Worm (Caenorhabditis elegans): Measurements from ENCODE around the gene F38B6.2.

F38B6.2 gene

ce11 chrX:6743853-6744346 is 45.6 kb downstream of the F38B6.2 start (continued):
- TF ChIP-seq tlp-1 (tag; optimal IDR thresholded peaks at IDR 0.05) (peak; percentile 86), fos-1 (tag; optimal IDR thresholded peaks at IDR 0.05) (peak; percentile 49), lsy-2 (tag; optimal IDR thresholded peaks at IDR 0.05) (peak; percentile 84 to 85), ceh-90 (tag; optimal IDR thresholded peaks at IDR 0.05) (no peak), lir-3 (tag; optimal IDR thresholded peaks at IDR 0.05; ENCODE audit: poor library complexity) (peak; percentile 86), vab-15 (tag; optimal IDR thresholded peaks at IDR 0.05) (no peak), grh-1 (GFP tag; IDR thresholded peaks at IDR 0.05) (peak; percentile 85), ztf-11 (tag; optimal IDR thresholded peaks at IDR 0.05) (peak in 1 of 2 experiments; percentile 80), snu-23 (GFP tag; optimal IDR thresholded peaks at IDR 0.05) (peak; percentile 99), dsc-1 (tag; optimal IDR thresholded peaks at IDR 0.05) (peak; percentile 63), hlh-4 (tag; optimal IDR thresholded peaks at IDR 0.05) (no peak), nhr-84 (tag; optimal IDR thresholded peaks at IDR 0.05) (no peak), C16A3.4 (tag; optimal IDR thresholded peaks at IDR 0.05) (peak; percentile 86), dpl-1 (GFP tag; optimal IDR thresholded peaks at IDR 0.05) (peak; percentile 37 to 61 (median 49)), fkh-4 (tag; optimal IDR thresholded peaks at IDR 0.05; ENCODE audit: borderline replicate concordance) (no peak), nhr-90 (tag; optimal IDR thresholded peaks at IDR 0.05; ENCODE audit: poor library complexity) (peak; percentile 99), unc-30 (tag; optimal IDR thresholded peaks at IDR 0.05) (no peak), egl-13 (tag; optimal IDR thresholded peaks at IDR 0.05) (peak; percentile 61), sox-4 (tag; optimal IDR thresholded peaks at IDR 0.05) (peak; percentile 69), nhr-76 (tag; optimal IDR thresholded peaks at IDR 0.05) (no peak), elt-2 (tag; optimal IDR thresholded peaks at IDR 0.05) (peak; percentile 97), unc-86 (tag; optimal IDR thresholded peaks at IDR 0.05) (peak; percentile 0), nhr-28 (tag; optimal IDR thresholded peaks at IDR 0.05) (peak; percentile 31), C34B4.2 (tag; optimal IDR thresholded peaks at IDR 0.05) (no peak), lin-35 (GFP tag; optimal IDR thresholded peaks at IDR 0.05) (peak; percentile 41 to 88), ztf-4 (tag; optimal IDR thresholded peaks at IDR 0.05) (peak; percentile 99), unc-62 (GFP tag; optimal IDR thresholded peaks at IDR 0.05) (peak; percentile 15), sptf-1 (tag; optimal IDR thresholded peaks at IDR 0.05) (no peak), pag-3 (tag; optimal IDR thresholded peaks at IDR 0.05; ENCODE audit: borderline replicate concordance, insufficient read depth) (no peak), mef-2 (tag; optimal IDR thresholded peaks at IDR 0.05) (peak; percentile 9), alr-1 (tag; optimal IDR thresholded peaks at IDR 0.05; ENCODE audit: borderline replicate concordance) (no peak), ets-5 (GFP tag; IDR thresholded peaks at IDR 0.05) (no peak), ces-1 (GFP tag; optimal IDR thresholded peaks at IDR 0.05) (no peak), nhr-20 (tag; optimal IDR thresholded peaks at IDR 0.05) (peak; percentile 99), zip-4 (GFP tag; optimal IDR thresholded peaks at IDR 0.05) (peak; percentile 77), blmp-1 (tag; optimal IDR thresholded peaks at IDR 0.05) (peak; percentile 92), mep-1 (tag; optimal IDR thresholded peaks at IDR 0.05) (peak; percentile 91), unc-98 (GFP tag; IDR thresholded peaks at IDR 0.05) (no peak), aha-1 (tag; optimal IDR thresholded peaks at IDR 0.05) (peak; percentile 56), pqm-1 (tag; optimal IDR thresholded peaks at IDR 0.05) (peak; percentile 40), nhr-19 (GFP tag; conservative IDR thresholded peaks at IDR 0.05) (peak; percentile 97), nhr-12 (tag; optimal IDR thresholded peaks at IDR 0.05) (no peak), lin-14 (GFP tag; optimal IDR thresholded peaks at IDR 0.05) (peak; percentile 99), swsn-7 (tag; optimal IDR thresholded peaks at IDR 0.05) (peak; percentile 91), fkh-8 (tag; optimal IDR thresholded peaks at IDR 0.05) (peak; percentile 40), irx-1 (tag; optimal IDR thresholded peaks at IDR 0.05) (peak; percentile 91), skn-1 (tag; optimal IDR thresholded peaks at IDR 0.05) (peak; percentile 44), isw-1 (GFP tag; IDR thresholded peaks at IDR 0.05) (no peak), mab-9 (GFP tag; IDR thresholded peaks at IDR 0.05) (peak; percentile 60), C04F5.9 (tag; optimal IDR thresholded peaks at IDR 0.05) (peak; percentile 60), mdl-1 (tag; optimal IDR thresholded peaks at IDR 0.05) (peak in 1 of 2 experiments; percentile 92), lin-15B (tag; optimal IDR thresholded peaks at IDR 0.05) (no peak)
